Fruit fly (Drosophila melanogaster): Measurements from ENCODE around the gene CG34299.

CG34299 gene

DNA sequence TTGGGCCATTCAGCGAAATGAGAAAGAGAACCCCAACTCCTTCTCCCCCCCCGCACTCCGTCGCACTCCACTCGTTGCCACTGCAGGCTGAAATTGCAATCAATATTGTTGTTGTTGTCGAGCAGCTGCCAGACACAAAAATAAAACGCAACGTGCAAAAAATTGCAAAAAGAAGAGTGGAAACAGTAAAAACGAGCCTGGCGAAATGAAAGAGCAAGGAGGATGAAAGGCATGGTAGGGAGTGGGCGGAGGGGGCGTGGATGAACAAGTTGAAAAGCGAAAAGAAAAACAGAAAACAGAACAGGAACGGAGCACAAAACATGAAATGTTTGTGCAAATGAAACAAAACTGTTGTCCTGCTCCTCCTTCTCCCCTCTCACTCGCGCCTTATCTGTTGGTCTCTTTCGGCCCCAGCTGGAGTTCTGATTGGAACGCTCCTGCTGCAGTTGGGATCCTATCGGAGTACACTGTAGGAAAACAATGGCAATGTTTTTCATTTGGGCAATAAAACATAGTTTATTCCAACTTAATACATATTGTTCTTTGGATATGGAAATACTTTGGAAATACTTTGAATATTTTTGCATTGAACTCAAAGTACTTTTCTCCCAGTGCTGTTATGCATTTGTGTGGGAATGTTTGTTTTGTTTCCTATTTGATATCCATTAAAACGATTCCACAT is 35.7 kb downstream of the CG34299 start (continued):
- peak; percentile 92 for TF ChIP-seq OdsH (GFP tag; optimal IDR thresholded peaks at IDR 0.05)
- peak; percentile 95 for TF ChIP-seq Hr39 (GFP tag; optimal IDR thresholded peaks at IDR 0.05)
- TF ChIP-seq dac (GFP tag; optimal IDR thresholded peaks at IDR 0.05) = peak; percentile 16
- no peak for TF ChIP-seq fkh (GFP tag; optimal IDR thresholded peaks at IDR 0.05)
- peak; percentile 93 for TF ChIP-seq Met (GFP tag; optimal IDR thresholded peaks at IDR 0.05)
- peak; percentile 94 for TF ChIP-seq CG9139 (GFP tag; optimal IDR thresholded peaks at IDR 0.05)
- peak; percentile 85 for TF ChIP-seq Sox15 (GFP tag; optimal IDR thresholded peaks at IDR 0.05)
- peak; percentile 84 for TF ChIP-seq dsx (GFP tag; optimal IDR thresholded peaks at IDR 0.05; ENCODE audit: poor library complexity, severe bottlenecking)
- peak; percentile 86 for TF ChIP-seq Ets96B (tag; optimal IDR thresholded peaks at IDR 0.05)
- TF ChIP-seq lz (GFP tag; optimal IDR thresholded peaks at IDR 0.05) = peak; percentile 91
- peak; percentile 69 for TF ChIP-seq fd59A (GFP tag; optimal IDR thresholded peaks at IDR 0.05)
- peak; percentile 87 for TF ChIP-seq Ets21C (GFP tag; optimal IDR thresholded peaks at IDR 0.05)
- TF ChIP-seq Hr4 (GFP tag; optimal IDR thresholded peaks at IDR 0.05) = peak; percentile 78
- peak; percentile 59 for TF ChIP-seq CG11294 (GFP tag; IDR thresholded peaks at IDR 0.05)
- peak; percentile 93 to 98 for TF ChIP-seq ss (GFP tag; optimal IDR thresholded peaks at IDR 0.05)
- peak; percentile 93 for TF ChIP-seq esn (GFP tag; optimal IDR thresholded peaks at IDR 0.05)
- peak; percentile 92 for TF ChIP-seq CG3919 (GFP tag; optimal IDR thresholded peaks at IDR 0.05)
- peak; percentile 93 for TF ChIP-seq CG6808 (GFP tag; optimal IDR thresholded peaks at IDR 0.05)
- peak; percentile 86 for TF ChIP-seq pdm3 (GFP tag; optimal IDR thresholded peaks at IDR 0.05)
- TF ChIP-seq CG8319 (GFP tag; optimal IDR thresholded peaks at IDR 0.05) = peak; percentile 80

DNA sequence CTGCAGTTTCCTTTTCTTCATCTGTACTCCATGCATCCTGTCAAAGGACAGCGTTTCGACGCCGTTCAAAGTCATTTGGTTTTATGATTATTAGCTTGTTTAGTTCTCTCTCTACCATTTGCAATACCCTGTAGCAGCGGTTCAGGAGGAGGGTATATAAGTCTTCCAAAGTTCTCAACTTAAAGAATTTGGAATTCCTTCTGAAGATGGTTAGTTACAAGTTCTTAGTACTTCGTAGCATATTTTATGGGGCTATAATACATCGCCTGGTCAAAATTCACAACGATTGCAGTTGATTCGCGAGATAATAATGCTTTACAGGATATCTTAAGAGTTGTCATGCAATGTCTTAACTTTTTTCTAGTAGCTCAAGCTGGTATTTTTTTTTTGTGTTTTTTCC is 37.0 kb downstream of the CG34299 start:
- no peak for TF ChIP-seq Eip93F (GFP tag; optimal IDR thresholded peaks at IDR 0.05)
- no peak for TF ChIP-seq CG8632 (GFP tag; optimal IDR thresholded peaks at IDR 0.05)
- no peak for TF ChIP-seq CG4318 (GFP tag; optimal IDR thresholded peaks at IDR 0.05)
- TF ChIP-seq net (GFP tag; optimal IDR thresholded peaks at IDR 0.05) = no peak
- no peak for TF ChIP-seq CG9139 (GFP tag; optimal IDR thresholded peaks at IDR 0.05)
- peak; percentile 22 for TF ChIP-seq OdsH (GFP tag; optimal IDR thresholded peaks at IDR 0.05)
- TF ChIP-seq CG32006 (GFP tag; optimal IDR thresholded peaks at IDR 0.05) = peak; percentile 45
- TF ChIP-seq CG34406 (GFP tag; optimal IDR thresholded peaks at IDR 0.05) = peak; percentile 1
- no peak for TF ChIP-seq CG16779 (tag; optimal IDR thresholded peaks at IDR 0.05)
- TF ChIP-seq CG6276 (GFP tag; optimal IDR thresholded peaks at IDR 0.05) = no peak
- no peak for TF ChIP-seq Lpt (GFP tag; optimal IDR thresholded peaks at IDR 0.05)
- no peak for TF ChIP-seq CG7368 (GFP tag; optimal IDR thresholded peaks at IDR 0.05)
- TF ChIP-seq Hr4 (GFP tag; optimal IDR thresholded peaks at IDR 0.05) = peak; percentile 4
- TF ChIP-seq CG1621 (tag; optimal IDR thresholded peaks at IDR 0.05) = no peak
- peak; percentile 23 for TF ChIP-seq CG3032 (tag; optimal IDR thresholded peaks at IDR 0.05)
- no peak for TF ChIP-seq Smox (GFP tag; optimal IDR thresholded peaks at IDR 0.05)
- peak in 1 of 2 experiments; percentile 35 for TF ChIP-seq salr (GFP tag; optimal IDR thresholded peaks at IDR 0.05)
- no peak for TF ChIP-seq CG8119 (GFP tag; IDR thresholded peaks at IDR 0.05)
- no peak for TF ChIP-seq fd59A (GFP tag; optimal IDR thresholded peaks at IDR 0.05)
- TF ChIP-seq CG10631 (GFP tag; optimal IDR thresholded peaks at IDR 0.05) = peak; percentile 31
- TF ChIP-seq Sox102F (GFP tag; optimal IDR thresholded peaks at IDR 0.05) = no peak
- TF ChIP-seq Ets96B (tag; optimal IDR thresholded peaks at IDR 0.05) = peak; percentile 18
- TF ChIP-seq Eip75B (GFP tag; optimal IDR thresholded peaks at IDR 0.05) = peak; percentile 27
- TF ChIP-seq cyc (GFP tag; optimal IDR thresholded peaks at IDR 0.05) = no peak
- peak; percentile 33 for TF ChIP-seq esn (GFP tag; optimal IDR thresholded peaks at IDR 0.05)
- TF ChIP-seq spab (GFP tag; optimal IDR thresholded peaks at IDR 0.05) = no peak
- no peak for TF ChIP-seq acj6 (GFP tag; optimal IDR thresholded peaks at IDR 0.05)
- no peak for TF ChIP-seq Blimp-1 (GFP tag; optimal IDR thresholded peaks at IDR 0.05)
- TF ChIP-seq fkh (GFP tag; optimal IDR thresholded peaks at IDR 0.05) = no peak
- peak; percentile 30 for TF ChIP-seq pdm3 (GFP tag; optimal IDR thresholded peaks at IDR 0.05)
- TF ChIP-seq CG15336 (GFP tag; IDR thresholded peaks at IDR 0.05) = no peak
- peak; percentile 26 for TF ChIP-seq Hr39 (GFP tag; optimal IDR thresholded peaks at IDR 0.05)
- TF ChIP-seq Hr38 (GFP tag; optimal IDR thresholded peaks at IDR 0.05) = no peak
- no peak for TF ChIP-seq CG11902 (GFP tag; optimal IDR thresholded peaks at IDR 0.05)
- TF ChIP-seq vri (GFP tag; optimal IDR thresholded peaks at IDR 0.05) = no peak
- peak; percentile 18 for TF ChIP-seq CG6792 (GFP tag; optimal IDR thresholded peaks at IDR 0.05)
- TF ChIP-seq achi (GFP tag; optimal IDR thresholded peaks at IDR 0.05) = peak; percentile 14

Data from whole organism, prepupa.